Fruit fly (Drosophila melanogaster): Measurements from ENCODE around the gene CG12003.

dm6 chr3L:1602064-1602832 lies 37.1 kb downstream of the CG12003 start, which contains the start of gene CG12104:
- TF ChIP-seq usp (GFP tag; optimal IDR thresholded peaks at IDR 0.05) (no peak), Dll (optimal IDR thresholded peaks at IDR 0.05) (no peak), pan (optimal IDR thresholded peaks at IDR 0.05) (no peak), CG8478 (optimal IDR thresholded peaks at IDR 0.05) (no peak), EcR (GFP tag; optimal IDR thresholded peaks at IDR 0.05) (no peak), psq (optimal IDR thresholded peaks at IDR 0.05) (no peak)
